Fruit fly (Drosophila melanogaster) whole organism: ENCODE measurements around the gene Cyp6v1.
A peak's percentile ranks its signal among the peaks of the same experiment; 100 is the strongest.
"Not testable (repeated sequence)": the region's sequence is repeated elsewhere in the genome, so short reads cannot be mapped to it uniquely, and the experiment has no call there.

Experiments
- CG8478 ChIP-seq: fragments of >200 bp; optimal IDR thresholded peaks from 2 replicates; lab custom pipeline; 2018; ENCODE audit warnings: inconsistent platforms
- Dll ChIP-seq: fragments of >200 bp; optimal IDR thresholded peaks from 2 replicates; lab custom pipeline; 2017
- EcR ChIP-seq, 2 experiments: fragments of >200 bp; optimal IDR thresholded peaks; 2 replicates each; lab custom pipeline; 2017; ENCODE audit warnings: missing biosample characterization in 2 of 2, missing genetic modification characterization in 2 of 2, missing genetic modification reagents in 2 of 2
- pan ChIP-seq: fragments of >200 bp; optimal IDR thresholded peaks from 2 replicates; lab custom pipeline; 2017
- psq ChIP-seq: fragments of >200 bp; optimal IDR thresholded peaks from 2 replicates; lab custom pipeline; 2017
- usp ChIP-seq: fragments of >200 bp; optimal IDR thresholded peaks from 2 replicates; lab custom pipeline; 2017; ENCODE audit warnings: missing biosample characterization, missing genetic modification characterization, mixed read lengths

The Cyp6v1 gene

dm6 chrX:20654954-20655391 lies 1.9 kb upstream of the Cyp6v1 start:
- no peak for TF ChIP-seq Dll (lab: Kevin White, UChicago)
- no peak for TF ChIP-seq EcR (GFP tag; optimal IDR thresholded peaks at IDR 0.05; lab: Kevin White, UChicago)
- TF ChIP-seq CG8478: no peak
- TF ChIP-seq psq: no peak

dm6 chrX:20658627-20659026 lies 1.7 kb downstream of the Cyp6v1 start:
- no peak for TF ChIP-seq usp (GFP tag; lab: Kevin White, UChicago)
- no peak for TF ChIP-seq psq
- no peak for TF ChIP-seq EcR (GFP tag; optimal IDR thresholded peaks at IDR 0.05; lab: Kevin White, UChicago)
- no peak for TF ChIP-seq CG8478
- TF ChIP-seq pan (lab: Kevin White, UChicago): no peak
- no peak for TF ChIP-seq Dll (lab: Kevin White, UChicago)

- no peak for TF ChIP-seq pan (lab: Kevin White, UChicago)
- peak in 1 of 2 experiments; percentile 62 for TF ChIP-seq EcR (GFP tag; optimal IDR thresholded peaks at IDR 0.05; lab: Kevin White, UChicago)
These were observed 4.8 kb downstream of the Cyp6v1 start, which contains the start of gene CG1835 for dm6 chrX:20661612-20662228. CG1835 (plus strand) TSS chrX:20661917.

- TF ChIP-seq usp (GFP tag; lab: Kevin White, UChicago): no peak
- no peak for TF ChIP-seq EcR (GFP tag; optimal IDR thresholded peaks at IDR 0.05; lab: Kevin White, UChicago)
- no peak for TF ChIP-seq psq
- TF ChIP-seq CG8478: no peak
These were observed 6.1 kb downstream of the Cyp6v1 start for dm6 chrX:20662919-20663557.

dm6 chrX:20666356-20666755 lies 9.4 kb downstream of the Cyp6v1 start:
- TF ChIP-seq pan (lab: Kevin White, UChicago) (no peak), EcR (GFP tag; optimal IDR thresholded peaks at IDR 0.05; lab: Kevin White, UChicago) (no peak), CG8478 (no peak), psq (no peak), Dll (lab: Kevin White, UChicago) (no peak), usp (GFP tag; lab: Kevin White, UChicago) (no peak)

- TF ChIP-seq EcR (GFP tag; optimal IDR thresholded peaks at IDR 0.05; lab: Kevin White, UChicago); pan (lab: Kevin White, UChicago); usp (GFP tag; lab: Kevin White, UChicago): not testable (repeated sequence)
These were observed 20.0 kb downstream of the Cyp6v1 start, which contains the start of gene hydra for dm6 chrX:20676963-20677362. hydra (minus strand) TSS chrX:20677063.

dm6 chrX:20680407-20680806 lies 23.5 kb downstream of the Cyp6v1 start:
- TF ChIP-seq usp (GFP tag; lab: Kevin White, UChicago) (no peak), psq (no peak), Dll (lab: Kevin White, UChicago) (no peak), pan (lab: Kevin White, UChicago) (no peak), CG8478 (no peak), EcR (GFP tag; optimal IDR thresholded peaks at IDR 0.05; lab: Kevin White, UChicago) (no peak)

dm6 chrX:20687252-20687651 lies 30.3 kb downstream of the Cyp6v1 start:
- no peak for TF ChIP-seq pan (lab: Kevin White, UChicago)

dm6 chrX:20689504-20689903 lies 32.6 kb downstream of the Cyp6v1 start:
- TF ChIP-seq pan (lab: Kevin White, UChicago): no peak
- no peak for TF ChIP-seq Dll (lab: Kevin White, UChicago)
- no peak for TF ChIP-seq EcR (GFP tag; optimal IDR thresholded peaks at IDR 0.05; lab: Kevin White, UChicago)
- TF ChIP-seq psq: no peak

dm6 chrX:20690454-20690853 lies 33.5 kb downstream of the Cyp6v1 start, which contains the start of gene run:
run (plus strand) TSS chrX:20690670.
- TF ChIP-seq Dll (lab: Kevin White, UChicago) (no peak), usp (GFP tag; lab: Kevin White, UChicago) (no peak), CG8478 (no peak), EcR (GFP tag; optimal IDR thresholded peaks at IDR 0.05; lab: Kevin White, UChicago) (no peak), pan (lab: Kevin White, UChicago) (no peak), psq (no peak)

- TF ChIP-seq Dll (lab: Kevin White, UChicago) (no peak), psq (no peak), usp (GFP tag; lab: Kevin White, UChicago) (no peak), pan (lab: Kevin White, UChicago) (no peak), EcR (GFP tag; optimal IDR thresholded peaks at IDR 0.05; lab: Kevin White, UChicago) (no peak), CG8478 (no peak)
These were observed 34.3 kb downstream of the Cyp6v1 start for dm6 chrX:20691213-20691612.

dm6 chrX:20693814-20694452 lies 37.0 kb downstream of the Cyp6v1 start:
- TF ChIP-seq CG8478: no peak
- TF ChIP-seq usp (GFP tag; lab: Kevin White, UChicago): no peak
- TF ChIP-seq pan (lab: Kevin White, UChicago): no peak
- TF ChIP-seq Dll (lab: Kevin White, UChicago): no peak
- no peak for TF ChIP-seq psq
- no peak for TF ChIP-seq EcR (GFP tag; optimal IDR thresholded peaks at IDR 0.05; lab: Kevin White, UChicago)
